Fruit fly (Drosophila melanogaster) whole organism, prepupa: ENCODE results near the gene EMC4.

Experiments
- CG1621 ChIP-seq: fragments of 200-800 bp; sonication (Bioruptor generic); optimal IDR thresholded peaks from 3 replicates; lab custom pipeline; 2018; ENCODE audit warnings: missing biosample characterization, mild to moderate bottlenecking, missing genetic modification characterization
- CG4318 ChIP-seq: fragments of 200-800 bp; sonication (Bioruptor generic); optimal IDR thresholded peaks from 3 replicates; lab custom pipeline; 2017; ENCODE audit warnings: missing biosample characterization, mild to moderate bottlenecking, missing genetic modification characterization
- Lpt ChIP-seq: fragments of 200-800 bp; sonication (Bioruptor generic); optimal IDR thresholded peaks from 3 replicates; lab custom pipeline; 2016; ENCODE audit warnings: missing biosample characterization, missing genetic modification characterization
- acj6 ChIP-seq: fragments of 200-800 bp; sonication (Bioruptor generic); optimal IDR thresholded peaks from 3 replicates; lab custom pipeline; 2016; ENCODE audit warnings: missing biosample characterization, missing genetic modification characterization

DNA sequence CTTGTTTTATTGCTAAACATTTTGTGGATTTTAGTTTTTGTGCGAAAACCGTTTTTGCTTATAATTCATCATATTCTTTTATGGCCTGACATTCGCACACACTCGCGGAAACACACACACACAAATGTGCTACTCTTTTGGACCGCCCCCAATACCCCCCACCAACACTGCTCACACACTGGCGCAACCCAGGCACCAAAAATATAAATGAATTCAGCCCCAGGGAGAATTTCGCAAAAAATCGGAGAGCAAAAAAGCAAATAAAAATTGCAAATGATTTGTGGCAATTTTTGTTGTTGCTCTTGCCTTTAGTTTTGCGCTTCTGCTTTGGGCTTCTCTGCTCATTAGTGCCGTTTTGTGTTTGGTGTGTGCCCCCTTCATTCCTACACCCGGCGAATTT is 44.8 kb downstream of the EMC4 start:
- TF ChIP-seq CG4318 (GFP tag; lab: Kevin White, UChicago) (no peak), CG1621 (no peak), acj6 (GFP tag; lab: Kevin White, UChicago) (no peak), Lpt (GFP tag; lab: Kevin White, UChicago) (no peak)
